Fruit fly (Drosophila melanogaster) whole organism, adult: ENCODE data around the gene CG3529.

Source experiments
- CG7101 ChIP-seq: fragments of 200-800 bp; sonication (Bioruptor generic); optimal IDR thresholded peaks from 2 replicates; lab custom pipeline; 2018; ENCODE audit warnings: missing biosample characterization, mild to moderate bottlenecking, missing genetic modification characterization, moderate library complexity
- bab1 ChIP-seq: fragments of 200-800 bp; sonication (Bioruptor generic); optimal IDR thresholded peaks from 3 replicates; lab custom pipeline; 2019; ENCODE audit warnings: missing biosample characterization, mild to moderate bottlenecking, missing genetic modification characterization, moderate library complexity
- pad ChIP-seq: fragments of 200-800 bp; sonication (Bioruptor generic); optimal IDR thresholded peaks from 3 replicates; lab custom pipeline; 2017; ENCODE audit warnings: missing biosample characterization, missing genetic modification characterization, mild to moderate bottlenecking, moderate library complexity, missing genetic modification reagents

DNA sequence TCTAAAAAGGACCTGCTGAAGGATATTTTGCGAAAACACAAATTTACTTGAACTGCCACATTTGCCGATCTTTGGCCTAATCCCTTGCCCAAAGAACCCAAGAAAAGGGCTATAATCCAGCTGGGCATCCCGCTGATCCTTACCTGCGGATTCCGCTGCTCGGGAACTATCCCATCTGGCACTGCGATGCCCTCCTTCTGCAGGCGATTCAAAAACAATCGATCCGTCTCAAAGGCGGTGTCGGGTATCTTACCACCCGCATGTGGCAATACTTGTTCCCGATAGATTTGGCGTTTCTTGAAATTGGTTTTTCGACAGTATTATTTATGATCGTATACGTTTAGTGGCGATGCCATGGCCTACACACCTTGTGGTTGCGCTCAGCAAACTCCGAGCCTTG is 44.7 kb downstream of the CG3529 start:
- TF ChIP-seq CG7101 (tag; lab: Kevin White, UChicago), result no peak
- TF ChIP-seq pad, result no peak
- no peak for TF ChIP-seq bab1 (GFP tag; lab: Kevin White, UChicago)
